Fruit fly (Drosophila melanogaster) whole organism, embryonic: ENCODE measurements around the gene CG6569.
A peak's percentile ranks its signal among the peaks of the same experiment; 100 is the strongest.

ENCODE experiments used
- CG10431 ChIP-seq: fragments of 200-800 bp; sonication (Bioruptor generic); optimal IDR thresholded peaks from 3 replicates; lab custom pipeline; 2018; ENCODE audit warnings: missing biosample characterization, mild to moderate bottlenecking, missing genetic modification characterization
- CG10565 ChIP-seq: fragments of 200-800 bp; sonication (Bioruptor generic); optimal IDR thresholded peaks from 3 replicates; lab custom pipeline; 2016; ENCODE audit warnings: missing biosample characterization, mild to moderate bottlenecking, missing genetic modification characterization
- CG10959 ChIP-seq: fragments of 200-800 bp; sonication (Bioruptor generic); IDR thresholded peaks from 2 replicates; pipeline ENCODE4 v1.3.6; 2022; ENCODE audit warnings: missing biosample characterization, missing genetic modification characterization
- CG15011 ChIP-seq: fragments of 200-800 bp; sonication (Bioruptor generic); optimal IDR thresholded peaks from 3 replicates; lab custom pipeline; 2018; ENCODE audit warnings: missing biosample characterization, mild to moderate bottlenecking, missing genetic modification characterization
- CG15696 ChIP-seq: fragments of 200-800 bp; sonication (Bioruptor generic); optimal IDR thresholded peaks from 2 replicates; lab custom pipeline; 2019; ENCODE audit warnings: missing biosample characterization, mild to moderate bottlenecking, missing genetic modification characterization, moderate library complexity
- CG17612 ChIP-seq: fragments of 200-800 bp; sonication (Bioruptor generic); IDR thresholded peaks from 2 replicates; pipeline ENCODE4 v1.3.6; 2022; ENCODE audit warnings: missing biosample characterization, missing genetic modification characterization
- CG1792 ChIP-seq: fragments of 200-800 bp; sonication (Bioruptor generic); optimal IDR thresholded peaks from 2 replicates; lab custom pipeline; 2016; ENCODE audit warnings: missing biosample characterization, missing genetic modification characterization
- CG18599 ChIP-seq: fragments of 200-800 bp; sonication (Bioruptor generic); optimal IDR thresholded peaks from 3 replicates; lab custom pipeline; 2017; ENCODE audit warnings: missing biosample characterization, missing genetic modification characterization, mild to moderate bottlenecking, moderate library complexity, missing genetic modification reagents
- CG30020 ChIP-seq: fragments of 200-800 bp; optimal IDR thresholded peaks from 2 replicates; lab custom pipeline; 2019; ENCODE audit warnings: missing biosample characterization, mild to moderate bottlenecking, missing genetic modification characterization, moderate library complexity
- CG3065 ChIP-seq: fragments of 200-800 bp; sonication (Bioruptor generic); optimal IDR thresholded peaks from 2 replicates; lab custom pipeline; 2016; ENCODE audit warnings: missing biosample characterization, missing genetic modification characterization
- CG32767 ChIP-seq: fragments of 200-800 bp; sonication (Bioruptor generic); IDR thresholded peaks from 2 replicates; pipeline ENCODE4 v1.3.6; 2022; ENCODE audit warnings: missing biosample characterization, missing genetic modification characterization
- CG4282 ChIP-seq: fragments of 200-800 bp; sonication (Bioruptor generic); optimal IDR thresholded peaks from 2 replicates; lab custom pipeline; 2016; ENCODE audit warnings: missing biosample characterization, missing genetic modification characterization
- CG4328 ChIP-seq: fragments of 200-800 bp; sonication (Bioruptor generic); optimal IDR thresholded peaks from 3 replicates; lab custom pipeline; 2017; ENCODE audit warnings: missing biosample characterization, missing genetic modification reagents, missing genetic modification characterization
- CG7987 ChIP-seq: fragments of 200-800 bp; sonication (Bioruptor generic); optimal IDR thresholded peaks from 2 replicates; lab custom pipeline; 2018; ENCODE audit warnings: missing biosample characterization, mild to moderate bottlenecking, missing genetic modification characterization, moderate library complexity
- CG8478 ChIP-seq: fragments of >200 bp; optimal IDR thresholded peaks from 2 replicates; lab custom pipeline; 2018
- CG9437 ChIP-seq: fragments of 200-800 bp; sonication (Bioruptor generic); optimal IDR thresholded peaks from 2 replicates; lab custom pipeline; 2018; ENCODE audit warnings: missing biosample characterization, mild to moderate bottlenecking, missing genetic modification characterization
- CG9932 ChIP-seq: fragments of 200-800 bp; sonication (Bioruptor generic); IDR thresholded peaks from 2 replicates; pipeline ENCODE4 v1.3.6; 2022; ENCODE audit warnings: missing biosample characterization, missing genetic modification characterization
- CoRest ChIP-seq: fragments of 200-800 bp; sonication (Bioruptor generic); optimal IDR thresholded peaks from 3 replicates; lab custom pipeline; 2018; ENCODE audit warnings: missing biosample characterization, mild to moderate bottlenecking, missing genetic modification characterization, moderate library complexity
- Dll ChIP-seq: fragments of 200-800 bp; sonication (Bioruptor generic); IDR thresholded peaks from 4 replicates; pipeline ENCODE4 v1.3.6; 2022; ENCODE audit warnings: missing biosample characterization, missing genetic modification characterization; ENCODE audit not compliant: partially characterized antibody
- Fer1 ChIP-seq: fragments of 200-800 bp; sonication (Bioruptor generic); optimal IDR thresholded peaks from 2 replicates; lab custom pipeline; 2017; ENCODE audit warnings: missing biosample characterization, mild to moderate bottlenecking, missing genetic modification characterization
- GATAe ChIP-seq: fragments of 200-800 bp; sonication (Bioruptor generic); conservative IDR thresholded peaks from 2 replicates; pipeline ENCODE4 v1.3.6; 2022; ENCODE audit warnings: missing biosample characterization, missing genetic modification characterization
- H15 ChIP-seq: fragments of 200-800 bp; sonication (Bioruptor generic); IDR thresholded peaks from 3 replicates; pipeline ENCODE4 v1.3.6; 2022; ENCODE audit warnings: missing biosample characterization, missing genetic modification characterization
- MBD-R2 ChIP-seq: fragments of 200-800 bp; sonication (Bioruptor generic); IDR thresholded peaks from 2 replicates; pipeline ENCODE4 v1.3.6; 2022; ENCODE audit warnings: missing biosample characterization, missing genetic modification characterization
- MESR4 ChIP-seq: fragments of 200-800 bp; sonication (Bioruptor generic); optimal IDR thresholded peaks from 2 replicates; lab custom pipeline; 2018; ENCODE audit warnings: missing biosample characterization, mild to moderate bottlenecking, missing genetic modification characterization, moderate library complexity
- Mad ChIP-seq: fragments of 200-800 bp; sonication (Bioruptor generic); optimal IDR thresholded peaks from 2 replicates; lab custom pipeline; 2016; ENCODE audit warnings: missing biosample characterization, missing genetic modification characterization
- Mrtf ChIP-seq: fragments of 200-800 bp; sonication (Bioruptor generic); IDR thresholded peaks from 3 replicates; pipeline ENCODE4 v1.3.6; 2022; ENCODE audit warnings: missing biosample characterization, missing genetic modification characterization
- Myb ChIP-seq: fragments of 200-800 bp; sonication (Bioruptor generic); optimal IDR thresholded peaks from 2 replicates; lab custom pipeline; 2016; ENCODE audit warnings: missing biosample characterization, missing genetic modification characterization
- Nf-YC ChIP-seq: fragments of 200-800 bp; optimal IDR thresholded peaks from 3 replicates; lab custom pipeline; 2019; ENCODE audit warnings: missing biosample characterization, mild to moderate bottlenecking, missing genetic modification characterization, moderate library complexity
- Opbp ChIP-seq: fragments of 200-800 bp; sonication (Bioruptor generic); IDR thresholded peaks from 3 replicates; pipeline ENCODE4 v1.3.6; 2022; ENCODE audit warnings: missing biosample characterization, missing genetic modification characterization; ENCODE audit not compliant: partially characterized antibody
- Side ChIP-seq: fragments of 200-800 bp; sonication (Bioruptor generic); optimal IDR thresholded peaks from 2 replicates; lab custom pipeline; 2016; ENCODE audit warnings: missing biosample characterization, missing genetic modification characterization
- Stat92E ChIP-seq, 3 experiments: fragments of >200 bp in 2 of 3; fragments of 200-800 bp in 1 of 3; sonication (Bioruptor generic) in 1 of 3; optimal IDR thresholded peaks; 2 replicates each; lab custom pipeline; 2017 to 2019; ENCODE audit warnings: missing biosample characterization in 3 of 3, missing genetic modification characterization in 3 of 3, mild to moderate bottlenecking in 1 of 3, moderate library complexity in 1 of 3
- Xbp1 ChIP-seq: fragments of 200-800 bp; sonication (Bioruptor generic); optimal IDR thresholded peaks from 3 replicates; lab custom pipeline; 2016; ENCODE audit warnings: missing biosample characterization, mild to moderate bottlenecking, missing genetic modification characterization
- caup ChIP-seq: fragments of 200-800 bp; sonication (Bioruptor generic); optimal IDR thresholded peaks from 3 replicates; lab custom pipeline; 2017; ENCODE audit warnings: missing biosample characterization, mild to moderate bottlenecking, missing genetic modification characterization, moderate library complexity; ENCODE audit not compliant: severe bottlenecking
- chinmo ChIP-seq: fragments of 200-800 bp; sonication (Bioruptor generic); IDR thresholded peaks from 4 replicates; pipeline ENCODE4 v1.3.6; 2022; ENCODE audit warnings: missing biosample characterization, missing genetic modification characterization; ENCODE audit not compliant: partially characterized antibody
- crc ChIP-seq: fragments of 200-800 bp; sonication (Bioruptor generic); optimal IDR thresholded peaks from 2 replicates; lab custom pipeline; 2016; ENCODE audit warnings: missing biosample characterization, missing genetic modification characterization
- cwo ChIP-seq: fragments of 200-800 bp; sonication (Bioruptor generic); optimal IDR thresholded peaks from 3 replicates; lab custom pipeline; 2017; ENCODE audit warnings: missing biosample characterization, missing genetic modification characterization, mild to moderate bottlenecking, moderate library complexity, missing genetic modification reagents
- emc ChIP-seq: fragments of 200-800 bp; sonication (Bioruptor generic); optimal IDR thresholded peaks from 2 replicates; lab custom pipeline; 2016; ENCODE audit warnings: missing biosample characterization, missing genetic modification characterization
- eve ChIP-seq, 2 experiments: fragments of >200 bp; optimal IDR thresholded peaks; 2 replicates each; lab custom pipeline; 2017; ENCODE audit warnings: missing biosample characterization in 2 of 2, missing genetic modification characterization in 2 of 2
- fd102C ChIP-seq: fragments of 200-800 bp; sonication (Bioruptor generic); optimal IDR thresholded peaks from 2 replicates; lab custom pipeline; 2018; ENCODE audit warnings: missing biosample characterization, mild to moderate bottlenecking, missing genetic modification characterization, moderate library complexity
- fd64A ChIP-seq: fragments of 200-800 bp; sonication (Bioruptor generic); optimal IDR thresholded peaks from 3 replicates; lab custom pipeline; 2018; ENCODE audit warnings: missing biosample characterization, mild to moderate bottlenecking, missing genetic modification characterization
- gsb-n ChIP-seq: fragments of 200-800 bp; sonication (Bioruptor generic); optimal IDR thresholded peaks from 3 replicates; lab custom pipeline; 2018; ENCODE audit warnings: missing biosample characterization, mild to moderate bottlenecking, missing genetic modification characterization
- lilli ChIP-seq: fragments of 200-800 bp; sonication (Bioruptor generic); optimal IDR thresholded peaks from 3 replicates; lab custom pipeline; 2016; ENCODE audit warnings: missing biosample characterization, missing genetic modification characterization
- lmd ChIP-seq: fragments of 200-800 bp; sonication (Bioruptor generic); IDR thresholded peaks from 2 replicates; pipeline ENCODE4 v1.3.6; 2022; ENCODE audit warnings: missing biosample characterization, missing genetic modification characterization
- lov ChIP-seq, 2 experiments: fragments of 200-800 bp in 1 of 2; fragments of >200 bp in 1 of 2; sonication (Bioruptor generic) in 1 of 2; IDR thresholded peaks in 1 of 2; optimal IDR thresholded peaks in 1 of 2; 2 replicates in 1 of 2; 3 replicates in 1 of 2; pipeline versions ENCODE4 v1.3.6 to Lab custom; 2017 to 2022; ENCODE audit warnings: missing biosample characterization in 1 of 2, missing genetic modification characterization in 1 of 2
- odd ChIP-seq: fragments of 200-800 bp; sonication (Bioruptor generic); optimal IDR thresholded peaks from 2 replicates; lab custom pipeline; 2017; ENCODE audit warnings: missing biosample characterization, mild to moderate bottlenecking, missing genetic modification characterization
- ro ChIP-seq: fragments of 200-800 bp; sonication (Bioruptor generic); IDR thresholded peaks from 2 replicates; pipeline ENCODE4 v1.3.6; 2022; ENCODE audit warnings: missing biosample characterization, missing genetic modification characterization
- slbo ChIP-seq: fragments of 200-800 bp; sonication (Bioruptor generic); IDR thresholded peaks from 2 replicates; pipeline ENCODE4 v1.3.6; 2022; ENCODE audit warnings: missing biosample characterization, missing genetic modification characterization
- tio ChIP-seq: fragments of 200-800 bp; sonication (Bioruptor generic); optimal IDR thresholded peaks from 2 replicates; lab custom pipeline; 2017; ENCODE audit warnings: missing biosample characterization, missing genetic modification characterization, inconsistent platforms
- trh ChIP-seq: fragments of 200-800 bp; sonication (Bioruptor generic); optimal IDR thresholded peaks from 2 replicates; lab custom pipeline; 2016; ENCODE audit warnings: missing biosample characterization, missing genetic modification characterization
- usp ChIP-seq: fragments of >200 bp; optimal IDR thresholded peaks from 2 replicates; lab custom pipeline; 2017; ENCODE audit warnings: missing biosample characterization, missing genetic modification characterization

CG6569 gene

dm6 chr3R:21828040-21828526 is 39.6 kb downstream of the CG6569 start (continued):
- TF ChIP-seq chinmo (GFP tag; lab: Robert Waterston, UW): no peak
- TF ChIP-seq MBD-R2 (GFP tag; lab: Robert Waterston, UW): no peak
- TF ChIP-seq CG30020: peak; percentile 23
- peak; percentile 77 for TF ChIP-seq lmd (GFP tag; lab: Robert Waterston, UW)
- TF ChIP-seq CG4282 (GFP tag; lab: Kevin White, UChicago): peak; percentile 52
- no peak for TF ChIP-seq usp (GFP tag; lab: Kevin White, UChicago)
- TF ChIP-seq Mad (GFP tag; lab: Kevin White, UChicago): peak; percentile 51
- TF ChIP-seq Dll (GFP tag; lab: Robert Waterston, UW): 0 out of 4 replicates have a peak, but pooled peaks have one; percentile 36
- peak; percentile 76 for TF ChIP-seq Side (GFP tag; lab: Kevin White, UChicago)
- no peak for TF ChIP-seq MESR4 (GFP tag; lab: Kevin White, UChicago)
- TF ChIP-seq Xbp1 (GFP tag; lab: Kevin White, UChicago): peak; percentile 75
- no peak for TF ChIP-seq Nf-YC (tag; lab: Kevin White, UChicago)
- no peak for TF ChIP-seq CG9932 (GFP tag; lab: Robert Waterston, UW)
- no peak for TF ChIP-seq CG7987 (GFP tag; lab: Kevin White, UChicago)
- TF ChIP-seq CoRest (tag; lab: Kevin White, UChicago): peak; percentile 81
- TF ChIP-seq CG4328 (GFP tag; lab: Kevin White, UChicago): no peak
- TF ChIP-seq CG9437 (GFP tag; lab: Kevin White, UChicago): peak; percentile 62
- TF ChIP-seq CG15011: no peak
- TF ChIP-seq cwo (GFP tag; lab: Kevin White, UChicago): no peak
- no peak for TF ChIP-seq odd (GFP tag; lab: Kevin White, UChicago)
- TF ChIP-seq slbo (GFP tag; lab: Robert Waterston, UW): peak; percentile 32; the same call in 1 of the 2 replicates
- TF ChIP-seq CG18599 (GFP tag; lab: Kevin White, UChicago): no peak
- TF ChIP-seq CG10959 (GFP tag; lab: Robert Waterston, UW): peak; percentile 84
- no peak for TF ChIP-seq fd102C (GFP tag; lab: Kevin White, UChicago)
- peak; percentile 25 for TF ChIP-seq CG3065 (GFP tag; lab: Kevin White, UChicago)
- TF ChIP-seq caup (GFP tag; lab: Kevin White, UChicago): no peak
- peak; percentile 82 for TF ChIP-seq H15 (GFP tag; lab: Robert Waterston, UW)
- TF ChIP-seq Stat92E (GFP tag; optimal IDR thresholded peaks at IDR 0.05; lab: Kevin White, UChicago): peak in 1 of 3 experiments; percentile 69
- no peak for TF ChIP-seq Opbp
- TF ChIP-seq Myb: peak; percentile 35
- peak; percentile 63 for TF ChIP-seq CG15696 (tag; lab: Kevin White, UChicago)
- no peak for TF ChIP-seq lov (optimal IDR thresholded peaks at IDR 0.05; lab: Kevin White, UChicago)
- TF ChIP-seq lov (GFP tag; IDR thresholded peaks at IDR 0.05; lab: Robert Waterston, UW): peak; percentile 83; the same call in 2 of the 3 replicates
- no peak for TF ChIP-seq emc (GFP tag; lab: Kevin White, UChicago)
- TF ChIP-seq crc: peak; percentile 57
- TF ChIP-seq lilli (GFP tag; lab: Kevin White, UChicago): peak; percentile 70
- no peak for TF ChIP-seq Fer1 (GFP tag; lab: Kevin White, UChicago)
- peak in 1 of 2 experiments; percentile 95 for TF ChIP-seq eve (GFP tag; optimal IDR thresholded peaks at IDR 0.05; lab: Kevin White, UChicago)
- TF ChIP-seq GATAe (GFP tag; lab: Robert Waterston, UW): no peak
- peak; percentile 61 for TF ChIP-seq CG32767 (GFP tag; lab: Robert Waterston, UW)
- TF ChIP-seq ro: peak; percentile 52; the same call in 1 of the 2 replicates
- peak; percentile 46 for TF ChIP-seq CG1792
- peak; percentile 37 for TF ChIP-seq CG10565
- peak; percentile 74; the same call in 2 of the 3 replicates for TF ChIP-seq Mrtf
- TF ChIP-seq CG8478 (lab: Kevin White, UChicago): no peak
- no peak for TF ChIP-seq trh
- peak; percentile 62 for TF ChIP-seq tio (GFP tag; lab: Kevin White, UChicago)
- TF ChIP-seq CG10431 (GFP tag; lab: Kevin White, UChicago): no peak
- no peak for TF ChIP-seq CG17612 (GFP tag; lab: Robert Waterston, UW)
- no peak for TF ChIP-seq fd64A (GFP tag; lab: Kevin White, UChicago)
- peak; percentile 84 for TF ChIP-seq gsb-n (tag; lab: Kevin White, UChicago)
